Worm (Caenorhabditis elegans): ENCODE results near the gene plpp-1.2.

DNA sequence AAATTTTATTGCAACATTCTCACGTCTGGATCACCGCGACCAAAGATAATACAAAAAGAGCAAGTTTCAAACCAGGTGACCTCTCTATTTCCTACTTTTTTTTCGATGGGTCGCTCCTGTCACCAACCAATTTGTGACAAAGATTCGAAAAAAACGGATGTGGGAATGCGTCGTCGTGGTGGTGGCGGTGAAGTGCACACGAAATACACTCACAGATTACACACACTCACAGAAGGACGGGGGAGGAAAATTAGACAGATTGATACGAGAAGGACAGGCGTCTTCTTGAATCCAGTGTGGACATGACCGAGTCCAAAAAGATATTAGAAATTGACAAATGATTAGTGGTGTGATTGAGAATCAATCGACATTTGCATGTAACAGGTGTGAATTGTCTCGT, 2.5 kb upstream of the plpp-1.2 start:
- no peak for TF ChIP-seq nhr-41 (GFP tag; IDR thresholded peaks at IDR 0.05)
- TF ChIP-seq nhr-25 (tag; optimal IDR thresholded peaks at IDR 0.05; ENCODE audit: borderline replicate concordance, insufficient read depth), result no peak
- TF ChIP-seq snpc-4 (tag; optimal IDR thresholded peaks at IDR 0.05), result no peak
- no peak for TF ChIP-seq pqm-1 (tag; optimal IDR thresholded peaks at IDR 0.05)
- no peak for TF ChIP-seq cey-2 (tag; optimal IDR thresholded peaks at IDR 0.05; ENCODE audit: borderline replicate concordance, insufficient read depth)
- TF ChIP-seq set-16 (GFP tag; IDR thresholded peaks at IDR 0.05), result no peak
- no peak for TF ChIP-seq dpl-1 (GFP tag; optimal IDR thresholded peaks at IDR 0.05)
- TF ChIP-seq unc-130 (GFP tag; optimal IDR thresholded peaks at IDR 0.05), result no peak
- TF ChIP-seq nhr-11 (tag; optimal IDR thresholded peaks at IDR 0.05), result no peak

All from whole organism, L4 larva.